Fruit fly (Drosophila melanogaster): ENCODE data around the gene Ten-a.

The Ten-a gene

DNA sequence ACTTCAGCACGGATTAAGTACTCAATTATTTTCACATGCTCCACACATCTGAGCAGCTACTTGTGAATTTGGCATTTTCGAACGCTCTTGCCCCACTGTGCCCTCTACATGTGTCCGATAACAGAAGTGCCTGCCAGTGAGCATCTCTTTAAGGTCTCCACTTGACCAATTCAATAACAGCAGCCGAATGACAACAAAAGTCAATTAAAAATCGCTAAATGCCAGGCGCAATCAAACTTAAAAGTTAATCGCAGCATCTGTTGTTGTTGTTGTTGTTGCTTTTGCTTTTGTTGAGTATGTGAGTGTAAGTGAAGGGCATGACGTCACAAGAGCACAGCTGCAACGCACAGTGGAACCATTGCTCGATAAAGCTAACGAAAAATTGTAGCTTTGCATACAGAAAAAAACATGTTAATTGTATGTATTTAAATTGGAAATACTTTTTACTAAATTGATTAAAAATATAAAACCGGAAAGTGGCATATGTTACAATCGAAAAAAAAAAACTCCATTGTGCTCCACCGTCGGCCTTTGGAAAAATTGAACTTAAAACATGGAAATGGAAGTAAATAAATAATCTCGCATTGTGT lies 28.6 kb upstream of the Ten-a start (continued):
- TF ChIP-seq CG15269 (tag; optimal IDR thresholded peaks at IDR 0.05) (peak; percentile 37), ham (GFP tag; IDR thresholded peaks at IDR 0.05) (no peak), CG18619 (GFP tag; optimal IDR thresholded peaks at IDR 0.05) (no peak), vfl (GFP tag; optimal IDR thresholded peaks at IDR 0.05) (no peak), CG17186 (GFP tag; optimal IDR thresholded peaks at IDR 0.05) (no peak), onecut (GFP tag; IDR thresholded peaks at IDR 0.05) (no peak), HmgD (GFP tag; optimal IDR thresholded peaks at IDR 0.05) (no peak), CG18599 (GFP tag; optimal IDR thresholded peaks at IDR 0.05) (peak; percentile 29), CG7357 (GFP tag; IDR thresholded peaks at IDR 0.05) (0 out of 3 replicates have a peak, but pooled peaks have one; percentile 22), CG31441 (GFP tag; IDR thresholded peaks at IDR 0.05) (no peak; the same call in 1 of the 2 replicates), CG11398 (GFP tag; optimal IDR thresholded peaks at IDR 0.05) (no peak), CG11247 (GFP tag; IDR thresholded peaks at IDR 0.05) (0 out of 2 replicates have a peak, but pooled peaks have one; percentile 20), C15 (GFP tag; IDR thresholded peaks at IDR 0.05) (no peak), Ets65A (GFP tag) (peak; percentile 74), tna (GFP tag; IDR thresholded peaks at IDR 0.05; ENCODE audit: partially characterized antibody) (no peak), CG10654 (GFP tag; optimal IDR thresholded peaks at IDR 0.05) (no peak), CG11504 (tag; optimal IDR thresholded peaks at IDR 0.05) (no peak), MBD-R2 (GFP tag; IDR thresholded peaks at IDR 0.05) (no peak), NfI (GFP tag; optimal IDR thresholded peaks at IDR 0.05) (no peak), CG34224 (GFP tag; IDR thresholded peaks at IDR 0.05; ENCODE audit: partially characterized antibody) (no peak), CG13287 (GFP tag; IDR thresholded peaks at IDR 0.05; ENCODE audit: partially characterized antibody) (peak; percentile 31; the same call in 1 of the 2 replicates), hkb (optimal IDR thresholded peaks at IDR 0.05) (no peak), hkb (GFP tag; IDR thresholded peaks at IDR 0.05) (0 out of 2 replicates have a peak, but pooled peaks have one; percentile 39), CG16863 (GFP tag; optimal IDR thresholded peaks at IDR 0.05) (peak; percentile 11), Dfd (GFP tag; optimal IDR thresholded peaks at IDR 0.05) (no peak), mld (GFP tag; IDR thresholded peaks at IDR 0.05; ENCODE audit: partially characterized antibody) (no peak), CG10979 (tag; optimal IDR thresholded peaks at IDR 0.05) (peak; percentile 46), jumu (GFP tag; optimal IDR thresholded peaks at IDR 0.05) (no peak), Hmx (GFP tag; optimal IDR thresholded peaks at IDR 0.05) (no peak), Dll (GFP tag; IDR thresholded peaks at IDR 0.05; ENCODE audit: partially characterized antibody) (no peak), klu (GFP tag; IDR thresholded peaks at IDR 0.05) (no peak), Trl (optimal IDR thresholded peaks at IDR 0.05) (no peak), Trl (GFP tag; optimal IDR thresholded peaks at IDR 0.05) (no peak), CG12391 (tag; optimal IDR thresholded peaks at IDR 0.05) (peak; percentile 36), lab (GFP tag; optimal IDR thresholded peaks at IDR 0.05) (no peak), Deaf1 (tag; optimal IDR thresholded peaks at IDR 0.05) (no peak), shn (GFP tag; optimal IDR thresholded peaks at IDR 0.05) (no peak), Hr78 (GFP tag; optimal IDR thresholded peaks at IDR 0.05) (no peak), CG32772 (GFP tag; IDR thresholded peaks at IDR 0.05) (peak; percentile 46), da (GFP tag; optimal IDR thresholded peaks at IDR 0.05) (no peak), cas (GFP tag; IDR thresholded peaks at IDR 0.05) (no peak), CG12071 (GFP tag; optimal IDR thresholded peaks at IDR 0.05) (no peak), stc (GFP tag; IDR thresholded peaks at IDR 0.05) (no peak), NC2β (GFP tag; optimal IDR thresholded peaks at IDR 0.05) (no peak), Dp (GFP tag; optimal IDR thresholded peaks at IDR 0.05) (no peak), CG9609 (GFP tag; optimal IDR thresholded peaks at IDR 0.05) (peak; percentile 19), oc (tag; optimal IDR thresholded peaks at IDR 0.05) (no peak), CG4730 (GFP tag; IDR thresholded peaks at IDR 0.05) (no peak), Dek (tag; optimal IDR thresholded peaks at IDR 0.05) (no peak), kah (GFP tag; optimal IDR thresholded peaks at IDR 0.05) (no peak), scrt (GFP tag; optimal IDR thresholded peaks at IDR 0.05) (no peak)
